Worm (Caenorhabditis elegans) whole organism, young adult: ENCODE data around the gene letm-1.

Experiments
- B0261.1 ChIP-seq: sonication (generic microtip); optimal IDR thresholded peaks from 2 replicates; lab custom pipeline; 2016; ENCODE audit warnings: mild to moderate bottlenecking, missing genetic modification characterization, moderate library complexity, missing compliant biosample characterization
- D2030.7 ChIP-seq: fragments of 200-800 bp; sonication (Bioruptor generic); IDR thresholded peaks from 2 replicates; pipeline ENCODE4 v1.3.6; 2022; ENCODE audit warnings: missing genetic modification reagents, missing genetic modification characterization, missing compliant biosample characterization
- F10E7.11 ChIP-seq: sonication (generic microtip); optimal IDR thresholded peaks from 2 replicates; lab custom pipeline; 2017; ENCODE audit warnings: mild to moderate bottlenecking, missing genetic modification characterization, moderate library complexity, missing compliant biosample characterization
- F52B5.7 ChIP-seq: sonication (generic microtip); optimal IDR thresholded peaks from 2 replicates; lab custom pipeline; 2016; ENCODE audit warnings: mild to moderate bottlenecking, missing genetic modification characterization, missing compliant biosample characterization
- F57C9.4 ChIP-seq: sonication (generic microtip); optimal IDR thresholded peaks from 2 replicates; lab custom pipeline; 2017; ENCODE audit warnings: mild to moderate bottlenecking, missing genetic modification characterization, missing compliant biosample characterization
- K11D2.4 ChIP-seq: fragments of 200-800 bp; sonication (Bioruptor generic); IDR thresholded peaks from 2 replicates; pipeline ENCODE4 v1.3.6; 2022; ENCODE audit warnings: missing genetic modification reagents, missing genetic modification characterization, missing compliant biosample characterization
- Y95B8A.8 ChIP-seq: fragments of 200-800 bp; sonication (Bioruptor generic); IDR thresholded peaks from 2 replicates; pipeline ENCODE4 v1.3.6; 2022; ENCODE audit warnings: missing genetic modification reagents, missing genetic modification characterization, missing compliant biosample characterization
- ZK185.1 ChIP-seq: sonication (generic microtip); optimal IDR thresholded peaks from 2 replicates; lab custom pipeline; 2016; ENCODE audit warnings: mild to moderate bottlenecking, missing genetic modification characterization, missing compliant biosample characterization; ENCODE audit not compliant: poor library complexity, severe bottlenecking
- akir-1 ChIP-seq: fragments of 200-800 bp; sonication (Bioruptor generic); optimal IDR thresholded peaks from 2 replicates; lab custom pipeline; 2018; ENCODE audit warnings: mild to moderate bottlenecking, missing genetic modification characterization, moderate library complexity, missing compliant biosample characterization
- athp-1 ChIP-seq: sonication (generic microtip); optimal IDR thresholded peaks from 2 replicates; lab custom pipeline; 2017; ENCODE audit warnings: mild to moderate bottlenecking, missing genetic modification characterization, missing compliant biosample characterization
- attf-5 ChIP-seq: fragments of 200-800 bp; sonication (Bioruptor generic); optimal IDR thresholded peaks from 2 replicates; lab custom pipeline; 2018; ENCODE audit warnings: mild to moderate bottlenecking, missing genetic modification characterization, missing compliant biosample characterization
- attf-6 ChIP-seq: fragments of 200-800 bp; sonication (Bioruptor generic); IDR thresholded peaks from 2 replicates; pipeline ENCODE4 v1.3.6; 2022; ENCODE audit warnings: missing genetic modification reagents, missing genetic modification characterization, missing compliant biosample characterization
- bed-1 ChIP-seq: fragments of 200-800 bp; sonication (Bioruptor generic); IDR thresholded peaks from 2 replicates; pipeline ENCODE4 v1.3.6; 2022; ENCODE audit warnings: missing genetic modification reagents, missing genetic modification characterization, missing compliant biosample characterization
- ccch-3 ChIP-seq: fragments of 200-800 bp; sonication (Bioruptor generic); optimal IDR thresholded peaks from 2 replicates; lab custom pipeline; 2018; ENCODE audit warnings: mild to moderate bottlenecking, missing genetic modification characterization, missing compliant biosample characterization
- ceh-100 ChIP-seq: fragments of 200-800 bp; sonication (Bioruptor generic); IDR thresholded peaks from 2 replicates; pipeline ENCODE4 v1.3.6; 2022; ENCODE audit warnings: missing genetic modification reagents, missing genetic modification characterization, missing compliant biosample characterization
- die-1 ChIP-seq: sonication (generic microtip); optimal IDR thresholded peaks from 2 replicates; lab custom pipeline; 2016; ENCODE audit warnings: missing genotype, mild to moderate bottlenecking, missing genetic modification characterization, missing compliant biosample characterization
- dpff-1 ChIP-seq: sonication (generic microtip); optimal IDR thresholded peaks from 2 replicates; lab custom pipeline; 2017; ENCODE audit warnings: mild to moderate bottlenecking, missing genetic modification characterization, missing compliant biosample characterization
- ets-4 ChIP-seq: fragments of 200-800 bp; sonication (Bioruptor generic); optimal IDR thresholded peaks from 2 replicates; lab custom pipeline; 2018; ENCODE audit warnings: mild to moderate bottlenecking, missing genetic modification characterization, missing compliant biosample characterization
- gei-17 ChIP-seq: fragments of 200-800 bp; sonication (Bioruptor generic); optimal IDR thresholded peaks from 2 replicates; lab custom pipeline; 2018; ENCODE audit warnings: mild to moderate bottlenecking, missing genetic modification characterization, missing compliant biosample characterization
- hlh-26 ChIP-seq: fragments of 200-800 bp; sonication (Bioruptor generic); conservative IDR thresholded peaks from 2 replicates; pipeline ENCODE4 v1.3.6; 2022; ENCODE audit warnings: missing genetic modification reagents, missing genetic modification characterization, missing compliant biosample characterization
- lag-1 ChIP-seq: fragments of 200-800 bp; sonication (Bioruptor generic); IDR thresholded peaks from 2 replicates; pipeline ENCODE4 v1.3.6; 2022; ENCODE audit warnings: missing genetic modification reagents, missing genetic modification characterization, missing compliant biosample characterization
- madf-6 ChIP-seq: fragments of 200-800 bp; sonication (Bioruptor generic); IDR thresholded peaks from 2 replicates; pipeline ENCODE4 v1.3.6; 2022; ENCODE audit warnings: missing genetic modification reagents, missing genetic modification characterization, missing compliant biosample characterization
- mcd-1 ChIP-seq: fragments of 200-800 bp; sonication (Bioruptor generic); IDR thresholded peaks from 2 replicates; pipeline ENCODE4 v1.3.6; 2022; ENCODE audit warnings: missing genetic modification reagents, missing genetic modification characterization, missing compliant biosample characterization
- nfya-2 ChIP-seq: fragments of 200-800 bp; sonication (Bioruptor generic); IDR thresholded peaks from 2 replicates; pipeline ENCODE4 v1.3.6; 2022; ENCODE audit warnings: missing genetic modification reagents, missing genetic modification characterization, missing compliant biosample characterization
- nfyb-1 ChIP-seq: fragments of 200-800 bp; sonication (Bioruptor generic); IDR thresholded peaks from 2 replicates; pipeline ENCODE4 v1.3.6; 2022; ENCODE audit warnings: missing genetic modification reagents, missing genetic modification characterization, missing compliant biosample characterization
- nhr-179 ChIP-seq: sonication (generic microtip); optimal IDR thresholded peaks from 2 replicates; lab custom pipeline; 2016; ENCODE audit warnings: mild to moderate bottlenecking, missing genetic modification characterization, missing compliant biosample characterization
- nhr-27 ChIP-seq: fragments of 200-800 bp; sonication (Bioruptor generic); optimal IDR thresholded peaks from 2 replicates; lab custom pipeline; 2018; ENCODE audit warnings: mild to moderate bottlenecking, missing genetic modification characterization, moderate library complexity, missing compliant biosample characterization
- pbrm-1 ChIP-seq: fragments of 200-800 bp; sonication (Bioruptor generic); IDR thresholded peaks from 2 replicates; pipeline ENCODE4 v1.3.6; 2022; ENCODE audit warnings: missing genetic modification reagents, missing genetic modification characterization, missing compliant biosample characterization
- rcor-1 ChIP-seq: fragments of 200-800 bp; sonication (Bioruptor generic); IDR thresholded peaks from 2 replicates; pipeline ENCODE4 v1.3.6; 2022; ENCODE audit warnings: missing genetic modification reagents, missing genetic modification characterization, missing compliant biosample characterization
- somi-1 ChIP-seq: fragments of 200-800 bp; sonication (Bioruptor generic); optimal IDR thresholded peaks from 2 replicates; lab custom pipeline; 2018; ENCODE audit warnings: mild to moderate bottlenecking, missing genetic modification characterization, missing compliant biosample characterization
- sptf-2 ChIP-seq: fragments of 200-800 bp; sonication (Bioruptor generic); optimal IDR thresholded peaks from 2 replicates; lab custom pipeline; 2018; ENCODE audit warnings: mild to moderate bottlenecking, missing genetic modification characterization, missing compliant biosample characterization
- tbp1 ChIP-seq: fragments of 200-800 bp; sonication (Bioruptor generic); optimal IDR thresholded peaks from 2 replicates; lab custom pipeline; 2018; ENCODE audit warnings: mild to moderate bottlenecking, missing genetic modification characterization, missing compliant biosample characterization
- tlf-1 ChIP-seq: fragments of 200-800 bp; sonication (Bioruptor generic); optimal IDR thresholded peaks from 2 replicates; lab custom pipeline; 2018; ENCODE audit warnings: mild to moderate bottlenecking, missing genetic modification characterization, missing compliant biosample characterization
- unc-62 ChIP-seq: fragments of 150-350 bp; optimal IDR thresholded peaks from 2 replicates; lab custom pipeline; 2014; ENCODE audit warnings: missing biosample characterization, missing genetic modification reagents, missing genetic modification characterization
- xnd-1 ChIP-seq: sonication (generic microtip); optimal IDR thresholded peaks from 2 replicates; lab custom pipeline; 2016; ENCODE audit warnings: missing genotype, missing genetic modification reagents, missing genetic modification characterization, missing compliant biosample characterization
- zfh-2 ChIP-seq: fragments of 200-800 bp; sonication (Bioruptor generic); conservative IDR thresholded peaks from 2 replicates; pipeline ENCODE4 v1.3.6; 2022; ENCODE audit warnings: missing genetic modification reagents, missing genetic modification characterization, missing compliant biosample characterization
- zim-3 ChIP-seq: sonication (generic microtip); optimal IDR thresholded peaks from 2 replicates; lab custom pipeline; 2017; ENCODE audit warnings: mild to moderate bottlenecking, missing genetic modification characterization, moderate library complexity, missing compliant biosample characterization
- ztf-25 ChIP-seq: fragments of 200-800 bp; sonication (Bioruptor generic); IDR thresholded peaks from 2 replicates; pipeline ENCODE4 v1.3.6; 2022; ENCODE audit warnings: missing genetic modification reagents, missing genetic modification characterization, missing compliant biosample characterization
- ztf-26 ChIP-seq: sonication (generic microtip); optimal IDR thresholded peaks from 2 replicates; lab custom pipeline; 2017; ENCODE audit warnings: missing genetic modification characterization, missing compliant biosample characterization
- ztf-28 ChIP-seq: fragments of 200-800 bp; sonication (Bioruptor generic); IDR thresholded peaks from 2 replicates; pipeline ENCODE4 v1.3.6; 2022; ENCODE audit warnings: missing genetic modification reagents, missing genetic modification characterization, missing compliant biosample characterization
- ztf-3 ChIP-seq: fragments of 200-800 bp; sonication (Bioruptor generic); optimal IDR thresholded peaks from 2 replicates; lab custom pipeline; 2018; ENCODE audit warnings: mild to moderate bottlenecking, missing genetic modification characterization, missing compliant biosample characterization

The letm-1 gene

ce11 chrV:13678542-13678941 lies 17.5 kb downstream of the letm-1 start, which contains the start of the genes tag-65 and ccz-1 (continued):
- no peak for TF ChIP-seq F52B5.7 (tag; lab: Kevin White, UChicago)
- no peak for TF ChIP-seq zfh-2 (GFP tag; lab: Robert Waterston, UW)
- TF ChIP-seq ets-4 (GFP tag; lab: Kevin White, UChicago), result no peak
- TF ChIP-seq B0261.1 (tag; lab: Kevin White, UChicago), result no peak
- TF ChIP-seq bed-1, result no peak
- no peak for TF ChIP-seq F57C9.4 (tag; lab: Kevin White, UChicago)
- TF ChIP-seq attf-6 (GFP tag; lab: Robert Waterston, UW), result peak; percentile 59
- TF ChIP-seq ccch-3 (GFP tag; lab: Kevin White, UChicago), result no peak
- no peak for TF ChIP-seq sptf-2 (GFP tag; lab: Kevin White, UChicago)
- TF ChIP-seq madf-6 (GFP tag; lab: Robert Waterston, UW), result peak; percentile 85
- no peak for TF ChIP-seq unc-62

- TF ChIP-seq gei-17 (GFP tag; lab: Kevin White, UChicago) (no peak), ZK185.1 (tag; lab: Kevin White, UChicago) (no peak), hlh-26 (GFP tag; lab: Robert Waterston, UW) (no peak), D2030.7 (GFP tag; lab: Robert Waterston, UW) (no peak), xnd-1 (tag; lab: Kevin White, UChicago) (no peak), akir-1 (no peak), zfh-2 (GFP tag; lab: Robert Waterston, UW) (no peak), dpff-1 (no peak), ztf-28 (GFP tag; lab: Robert Waterston, UW) (no peak), lag-1 (GFP tag; lab: Robert Waterston, UW) (no peak), ztf-25 (GFP tag; lab: Robert Waterston, UW) (no peak), athp-1 (tag; lab: Kevin White, UChicago) (no peak), nfya-2 (GFP tag; lab: Robert Waterston, UW) (no peak), rcor-1 (no peak), F10E7.11 (tag; lab: Kevin White, UChicago) (no peak), ceh-100 (no peak), die-1 (tag; lab: Kevin White, UChicago) (no peak)
Measured at ce11 chrV:13679859-13680258, 18.8 kb downstream of the letm-1 start.

ce11 chrV:13681445-13681844 lies 20.4 kb downstream of the letm-1 start:
- TF ChIP-seq ceh-100 (no peak), F57C9.4 (tag; lab: Kevin White, UChicago) (no peak), unc-62 (no peak), rcor-1 (no peak), attf-5 (GFP tag; lab: Kevin White, UChicago) (no peak), somi-1 (GFP tag; lab: Kevin White, UChicago) (no peak), K11D2.4 (GFP tag; lab: Robert Waterston, UW) (no peak), ztf-26 (no peak), nhr-179 (tag; lab: Kevin White, UChicago) (no peak), nhr-27 (tag; lab: Kevin White, UChicago) (no peak), Y95B8A.8 (GFP tag; lab: Robert Waterston, UW) (no peak), tbp1 (GFP tag; lab: Kevin White, UChicago) (no peak), tlf-1 (GFP tag; lab: Kevin White, UChicago) (no peak), mcd-1 (GFP tag; lab: Robert Waterston, UW) (no peak), nfyb-1 (no peak), zim-3 (tag; lab: Kevin White, UChicago) (no peak), athp-1 (tag; lab: Kevin White, UChicago) (no peak), ztf-3 (GFP tag; lab: Kevin White, UChicago) (no peak), pbrm-1 (GFP tag; lab: Robert Waterston, UW) (no peak)
- TF ChIP-seq, all 124 proteins: peak for 0
